Worm (Caenorhabditis elegans): ENCODE measurements around the gene famh-136.

famh-136 gene

ce11 chrIII:8878960-8879359 is 8.6 kb upstream of the famh-136 start (continued):
- no peak for TF ChIP-seq ZK337.2 (GFP tag; IDR thresholded peaks at IDR 0.05)
- TF ChIP-seq mdt-29 (GFP tag; IDR thresholded peaks at IDR 0.05): no peak
- no peak for TF ChIP-seq madf-9 (GFP tag; conservative IDR thresholded peaks at IDR 0.05)
- no peak for TF ChIP-seq ceh-82 (tag; optimal IDR thresholded peaks at IDR 0.05)
- TF ChIP-seq ceh-44 (GFP tag; IDR thresholded peaks at IDR 0.05): no peak
- TF ChIP-seq pha-4 (GFP tag; IDR thresholded peaks at IDR 0.05): 0 out of 2 replicates have a peak, but pooled peaks have one; percentile 29
- TF ChIP-seq pha-4 (tag; optimal IDR thresholded peaks at IDR 0.05): no peak
- TF ChIP-seq ceh-20 (GFP tag; IDR thresholded peaks at IDR 0.05): no peak
- TF ChIP-seq Y5F2A.4 (GFP tag; optimal IDR thresholded peaks at IDR 0.05): no peak
- no peak for TF ChIP-seq saeg-2 (GFP tag; IDR thresholded peaks at IDR 0.05)
- no peak for TF ChIP-seq snpc-1.2 (GFP tag; IDR thresholded peaks at IDR 0.05)
- no peak for TF ChIP-seq daf-19 (GFP tag; conservative IDR thresholded peaks at IDR 0.05)
- no peak for TF ChIP-seq nhr-76 (tag; optimal IDR thresholded peaks at IDR 0.05)
- TF ChIP-seq gei-8 (GFP tag; optimal IDR thresholded peaks at IDR 0.05): no peak
- no peak for TF ChIP-seq snpc-4 (tag; optimal IDR thresholded peaks at IDR 0.05)
- TF ChIP-seq hlh-11 (tag; optimal IDR thresholded peaks at IDR 0.05): peak; percentile 74
- TF ChIP-seq mep-1 (tag; optimal IDR thresholded peaks at IDR 0.05): peak; percentile 43
- TF ChIP-seq mxl-2 (GFP tag; conservative IDR thresholded peaks at IDR 0.05): no peak
- peak in 1 of 2 experiments; percentile 47 for TF ChIP-seq hif-1 (tag; optimal IDR thresholded peaks at IDR 0.05)
- TF ChIP-seq nhr-28 (tag; optimal IDR thresholded peaks at IDR 0.05): peak; percentile 57
- TF ChIP-seq dve-1 (tag; optimal IDR thresholded peaks at IDR 0.05; ENCODE audit: insufficient read depth): peak; percentile 73
- no peak for TF ChIP-seq ztf-11 (tag; optimal IDR thresholded peaks at IDR 0.05)
- TF ChIP-seq fos-1 (tag; optimal IDR thresholded peaks at IDR 0.05): no peak
- peak; percentile 35; the same call in 1 of the 2 replicates for TF ChIP-seq php-3 (GFP tag; IDR thresholded peaks at IDR 0.05)
- TF ChIP-seq hlh-30 (tag; optimal IDR thresholded peaks at IDR 0.05; ENCODE audit: insufficient read depth): peak; percentile 29
- no peak for TF ChIP-seq lin-1 (GFP tag; IDR thresholded peaks at IDR 0.05)
- TF ChIP-seq lin-38 (GFP tag; IDR thresholded peaks at IDR 0.05): no peak; the same call in 1 of the 2 replicates
- TF ChIP-seq nhr-77 (tag; optimal IDR thresholded peaks at IDR 0.05): peak; percentile 83
- TF ChIP-seq hmg-1.1 (GFP tag; IDR thresholded peaks at IDR 0.05): no peak
- no peak for TF ChIP-seq daf-12 (tag; optimal IDR thresholded peaks at IDR 0.05)
- TF ChIP-seq nhr-48 (tag; optimal IDR thresholded peaks at IDR 0.05): peak; percentile 39
- no peak for TF ChIP-seq ceh-32 (tag; optimal IDR thresholded peaks at IDR 0.05; ENCODE audit: poor library complexity)

ce11 chrIII:8882333-8882732 is 5.2 kb upstream of the famh-136 start:
- TF ChIP-seq mes-2 (tag; optimal IDR thresholded peaks at IDR 0.05; ENCODE audit: poor library complexity, severe bottlenecking) (no peak), snpc-4 (tag; optimal IDR thresholded peaks at IDR 0.05) (no peak), aha-1 (tag) (peak; percentile 55), ZK337.2 (GFP tag; IDR thresholded peaks at IDR 0.05) (no peak), tra-1 (GFP tag; IDR thresholded peaks at IDR 0.05) (no peak), hif-1 (tag; optimal IDR thresholded peaks at IDR 0.05) (no peak), set-16 (GFP tag; IDR thresholded peaks at IDR 0.05) (no peak), unc-62 (GFP tag; optimal IDR thresholded peaks at IDR 0.05 in 1 of 2) (peak in 1 of 2 experiments; percentile 74), unc-62 (tag; optimal IDR thresholded peaks at IDR 0.05) (no peak), zag-1 (tag; optimal IDR thresholded peaks at IDR 0.05) (no peak)

ce11 chrIII:8885150-8885549 is 2.4 kb upstream of the famh-136 start, which contains the start of gene svop-1:
svop-1 (minus strand) TSS chrIII:8885488.
- TF ChIP-seq unc-62 (GFP tag; optimal IDR thresholded peaks at IDR 0.05 in 1 of 2) (peak in 1 of 2 experiments; percentile 7), unc-62 (tag; optimal IDR thresholded peaks at IDR 0.05) (no peak), mxl-3 (GFP tag; optimal IDR thresholded peaks at IDR 0.05) (no peak), ceh-28 (tag; optimal IDR thresholded peaks at IDR 0.05) (no peak), Y105C5A.15 (GFP tag; IDR thresholded peaks at IDR 0.05) (no peak)

All from whole organism, L4 larva.